Worm (Caenorhabditis elegans) whole organism, L2 larva: ENCODE data around the gene ZC239.3.

Experiments
- F13H6.1 ChIP-seq: sonication (generic microtip); optimal IDR thresholded peaks from 2 replicates; lab custom pipeline; 2016; ENCODE audit warnings: missing genetic modification characterization, missing compliant biosample characterization
- Y55F3AM.14 ChIP-seq: fragments of 200-800 bp; sonication (Bioruptor generic); optimal IDR thresholded peaks from 2 replicates; lab custom pipeline; 2018; ENCODE audit warnings: mild to moderate bottlenecking, missing genetic modification characterization, missing compliant biosample characterization
- aly-2 ChIP-seq: fragments of 150-350 bp; optimal IDR thresholded peaks from 2 replicates; lab custom pipeline; 2014; ENCODE audit warnings: missing biosample characterization, missing genetic modification characterization
- egl-27 ChIP-seq: sonication (generic microtip); optimal IDR thresholded peaks from 3 replicates; lab custom pipeline; 2017; ENCODE audit warnings: missing biosample characterization, missing genetic modification reagents, missing genetic modification characterization
- mab-5 ChIP-seq: fragments of 150-350 bp; optimal IDR thresholded peaks from 2 replicates; lab custom pipeline; 2014; ENCODE audit warnings: missing biosample characterization, missing genetic modification characterization
- nhr-237 ChIP-seq: fragments of 150-350 bp; optimal IDR thresholded peaks from 2 replicates; lab custom pipeline; 2014; ENCODE audit warnings: missing biosample characterization, missing genetic modification characterization
- nhr-6 ChIP-seq: fragments of 150-350 bp; optimal IDR thresholded peaks from 2 replicates; lab custom pipeline; 2014; ENCODE audit warnings: missing biosample characterization, missing genetic modification characterization
- peb-1 ChIP-seq: fragments of 150-350 bp; optimal IDR thresholded peaks from 2 replicates; lab custom pipeline; 2014; ENCODE audit warnings: missing biosample characterization, missing genetic modification characterization
- skn-1 ChIP-seq: sonication (generic microtip); optimal IDR thresholded peaks from 2 replicates; lab custom pipeline; 2017; ENCODE audit warnings: missing biosample characterization, missing genetic modification characterization
- snpc-4 ChIP-seq: fragments of 150-350 bp; optimal IDR thresholded peaks from 2 replicates; lab custom pipeline; 2014; ENCODE audit warnings: missing biosample characterization, missing genetic modification characterization
- unc-39 ChIP-seq: fragments of 150-350 bp; optimal IDR thresholded peaks from 2 replicates; lab custom pipeline; 2014; ENCODE audit warnings: missing biosample characterization, missing genetic modification characterization
- unc-62 ChIP-seq: fragments of 150-350 bp; optimal IDR thresholded peaks from 2 replicates; lab custom pipeline; 2014; ENCODE audit warnings: missing biosample characterization, missing genetic modification reagents, missing genetic modification characterization

DNA sequence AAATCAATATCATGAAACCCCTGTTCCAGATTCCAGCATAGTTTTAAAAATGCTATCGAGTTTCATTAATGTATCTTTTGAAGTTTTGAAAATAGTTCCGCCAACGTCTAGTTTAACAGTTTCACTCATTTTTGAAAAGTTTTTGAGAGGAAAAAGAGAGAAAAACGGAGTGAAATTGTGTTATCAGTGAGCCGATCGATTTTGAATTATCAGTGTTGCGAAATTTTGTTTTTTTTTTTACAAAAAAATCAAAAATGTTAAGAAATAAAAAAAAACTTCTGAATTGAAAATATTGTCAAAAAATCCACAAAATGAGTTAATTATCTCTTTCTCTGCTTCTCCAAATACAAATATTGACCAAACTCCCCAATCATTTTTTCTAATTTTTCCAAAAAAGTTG lies 6.8 kb downstream of the ZC239.3 start, which contains the start of gene ZC239.13:
- TF ChIP-seq F13H6.1 (tag; lab: Kevin White, UChicago) (no peak), nhr-237 (tag; lab: Kevin White, UChicago) (no peak), snpc-4 (tag; lab: Kevin White, UChicago) (no peak), skn-1 (tag; lab: Kevin White, UChicago) (no peak), egl-27 (tag; lab: Kevin White, UChicago) (no peak), nhr-6 (tag; lab: Kevin White, UChicago) (no peak), aly-2 (tag; lab: Kevin White, UChicago) (no peak), Y55F3AM.14 (no peak), unc-39 (tag; lab: Kevin White, UChicago) (no peak), unc-62 (no peak), peb-1 (tag; lab: Kevin White, UChicago) (no peak), mab-5 (tag; lab: Kevin White, UChicago) (no peak)
